Fruit fly (Drosophila melanogaster): ENCODE results near the gene CG8219.
A peak's percentile ranks its signal among the peaks of the same experiment; 100 is the strongest.

Gene CG8219

dm6 chr3L:6157327-6158032 is 42.8 kb upstream of the CG8219 start, which contains the start of gene CG13297 (continued):
- TF ChIP-seq Jarid2 (GFP tag; optimal IDR thresholded peaks at IDR 0.05) (no peak), Hey (tag; optimal IDR thresholded peaks at IDR 0.05) (no peak), CG1233 (GFP tag; optimal IDR thresholded peaks at IDR 0.05) (peak; percentile 45), slou (GFP tag; optimal IDR thresholded peaks at IDR 0.05) (no peak), ind (GFP tag; optimal IDR thresholded peaks at IDR 0.05) (peak; percentile 45), CG12236 (GFP tag; optimal IDR thresholded peaks at IDR 0.05) (no peak), CG13894 (tag; optimal IDR thresholded peaks at IDR 0.05) (no peak), hth (optimal IDR thresholded peaks at IDR 0.05) (no peak), sd (tag; optimal IDR thresholded peaks at IDR 0.05) (peak; percentile 5), CG11085 (GFP tag; IDR thresholded peaks at IDR 0.05) (no peak), Scr (GFP tag; IDR thresholded peaks at IDR 0.05; ENCODE audit: partially characterized antibody) (no peak), CG30403 (GFP tag; optimal IDR thresholded peaks at IDR 0.05) (peak; percentile 56), knrl (GFP tag; IDR thresholded peaks at IDR 0.05; ENCODE audit: partially characterized antibody) (no peak), Dref (GFP tag; IDR thresholded peaks at IDR 0.05) (no peak), ken (GFP tag; IDR thresholded peaks at IDR 0.05) (peak; percentile 21; the same call in 1 of the 3 replicates), CG14667 (GFP tag; IDR thresholded peaks at IDR 0.05) (no peak), CG1647 (GFP tag; optimal IDR thresholded peaks at IDR 0.05) (no peak), sob (GFP tag; IDR thresholded peaks at IDR 0.05) (peak; percentile 40; the same call in 1 of the 2 replicates), CG31224 (GFP tag; IDR thresholded peaks at IDR 0.05) (no peak), mld (GFP tag; IDR thresholded peaks at IDR 0.05; ENCODE audit: partially characterized antibody) (no peak), chif (GFP tag; optimal IDR thresholded peaks at IDR 0.05) (peak in 1 of 2 experiments; percentile 8), fd64A (GFP tag; optimal IDR thresholded peaks at IDR 0.05) (no peak), CrebB (tag; optimal IDR thresholded peaks at IDR 0.05) (no peak), gt (GFP tag; IDR thresholded peaks at IDR 0.05) (no peak), wdn (GFP tag; IDR thresholded peaks at IDR 0.05) (no peak), cwo (GFP tag; optimal IDR thresholded peaks at IDR 0.05) (no peak), B-H1 (GFP tag; IDR thresholded peaks at IDR 0.05) (peak; percentile 48; the same call in 2 of the 3 replicates), Fer2 (tag; optimal IDR thresholded peaks at IDR 0.05) (no peak), CG3995 (GFP tag; optimal IDR thresholded peaks at IDR 0.05) (no peak), unc-4 (GFP tag; IDR thresholded peaks at IDR 0.05; ENCODE audit: partially characterized antibody) (no peak), CG10366 (GFP tag; IDR thresholded peaks at IDR 0.05) (peak; percentile 61), Ets65A (GFP tag) (no peak), CG14441 (GFP tag; IDR thresholded peaks at IDR 0.05) (peak; percentile 60), D19B (GFP tag; optimal IDR thresholded peaks at IDR 0.05) (peak; percentile 30), stwl (tag; optimal IDR thresholded peaks at IDR 0.05) (no peak), bsh (GFP tag; optimal IDR thresholded peaks at IDR 0.05) (no peak), CG10959 (GFP tag; IDR thresholded peaks at IDR 0.05) (no peak), trem (tag; optimal IDR thresholded peaks at IDR 0.05) (peak; percentile 33), Sox102F (GFP tag; optimal IDR thresholded peaks at IDR 0.05) (peak; percentile 76), Doc2 (GFP tag; IDR thresholded peaks at IDR 0.05) (no peak), caup (GFP tag; optimal IDR thresholded peaks at IDR 0.05; ENCODE audit: severe bottlenecking) (no peak), slbo (GFP tag; IDR thresholded peaks at IDR 0.05) (no peak), CG8089 (GFP tag; optimal IDR thresholded peaks at IDR 0.05) (no peak), Lim3 (GFP tag; IDR thresholded peaks at IDR 0.05) (no peak), pum (GFP tag; optimal IDR thresholded peaks at IDR 0.05) (no peak), CG6813 (GFP tag; optimal IDR thresholded peaks at IDR 0.05) (peak; percentile 17), fd3F (GFP tag; optimal IDR thresholded peaks at IDR 0.05) (peak; percentile 12), CG2889 (GFP tag; IDR thresholded peaks at IDR 0.05) (no peak), ro (GFP tag; IDR thresholded peaks at IDR 0.05) (no peak), CG8924 (tag; optimal IDR thresholded peaks at IDR 0.05) (peak; percentile 66)
